Fruit fly (Drosophila melanogaster) whole organism, pupa: Measurements from ENCODE around the gene CG17666.

Experiments
- CG12605 ChIP-seq: fragments of 200-800 bp; sonication (Bioruptor generic); IDR thresholded peaks from 2 replicates; pipeline ENCODE4 v1.3.6; 2022; ENCODE audit warnings: missing biosample characterization, missing genetic modification characterization
- CG13204 ChIP-seq: fragments of 200-800 bp; sonication (Bioruptor generic); optimal IDR thresholded peaks from 2 replicates; lab custom pipeline; 2018; ENCODE audit warnings: missing biosample characterization, mild to moderate bottlenecking, missing genetic modification characterization, moderate library complexity
- CG15710 ChIP-seq: fragments of 200-800 bp; sonication (Bioruptor generic); optimal IDR thresholded peaks from 2 replicates; lab custom pipeline; 2018; ENCODE audit warnings: missing biosample characterization, mild to moderate bottlenecking, missing genetic modification characterization, moderate library complexity
- CG32121 ChIP-seq: fragments of 200-800 bp; sonication (Bioruptor generic); IDR thresholded peaks from 2 replicates; pipeline ENCODE4 v1.3.6; 2022; ENCODE audit warnings: missing biosample characterization, missing genetic modification characterization
- CG8159 ChIP-seq: fragments of 200-800 bp; sonication (Bioruptor generic); optimal IDR thresholded peaks from 3 replicates; lab custom pipeline; 2018; ENCODE audit warnings: missing biosample characterization, mild to moderate bottlenecking, missing genetic modification characterization, moderate library complexity
- CG8301 ChIP-seq: fragments of 200-800 bp; sonication (Bioruptor generic); optimal IDR thresholded peaks from 2 replicates; lab custom pipeline; 2018; ENCODE audit warnings: missing biosample characterization, mild to moderate bottlenecking, missing genetic modification characterization
- CG9948 ChIP-seq: fragments of 200-800 bp; sonication (Bioruptor generic); optimal IDR thresholded peaks from 2 replicates; lab custom pipeline; 2018; ENCODE audit warnings: missing biosample characterization, mild to moderate bottlenecking, missing genetic modification characterization, moderate library complexity
- D1 ChIP-seq: fragments of 200-800 bp; sonication (Bioruptor generic); optimal IDR thresholded peaks from 2 replicates; lab custom pipeline; 2018; ENCODE audit warnings: missing biosample characterization, mild to moderate bottlenecking, missing genetic modification characterization, moderate library complexity
- EcR ChIP-seq: fragments of 200-800 bp; sonication (Bioruptor generic); optimal IDR thresholded peaks from 3 replicates; lab custom pipeline; 2019; ENCODE audit warnings: missing biosample characterization, missing genetic modification characterization, mild to moderate bottlenecking, moderate library complexity, missing genetic modification reagents
- Snoo ChIP-seq: fragments of 200-800 bp; sonication (Bioruptor generic); optimal IDR thresholded peaks from 3 replicates; lab custom pipeline; 2017; ENCODE audit warnings: missing biosample characterization, mild to moderate bottlenecking, missing genetic modification characterization, inconsistent platforms
- fd96Ca ChIP-seq: fragments of 200-800 bp; sonication (Bioruptor generic); IDR thresholded peaks from 3 replicates; pipeline ENCODE4 v1.3.6; 2022; ENCODE audit warnings: missing biosample characterization, missing genetic modification characterization
- gl ChIP-seq: fragments of 200-800 bp; sonication (Bioruptor generic); optimal IDR thresholded peaks from 2 replicates; lab custom pipeline; 2018; ENCODE audit warnings: missing biosample characterization, mild to moderate bottlenecking, missing genetic modification characterization
- rn ChIP-seq: fragments of 200-800 bp; sonication (Bioruptor generic); IDR thresholded peaks from 2 replicates; pipeline ENCODE4 v1.3.6; 2022; ENCODE audit warnings: missing biosample characterization, missing genetic modification characterization

- TF ChIP-seq fd96Ca (no peak), CG32121 (no peak), EcR (GFP tag; lab: Kevin White, UChicago) (no peak), rn (GFP tag; lab: Robert Waterston, UW) (no peak), Snoo (tag; lab: Kevin White, UChicago) (no peak), CG8301 (tag; lab: Kevin White, UChicago) (no peak), CG8159 (tag; lab: Kevin White, UChicago) (no peak), CG9948 (tag; lab: Kevin White, UChicago) (no peak), CG15710 (no peak), CG13204 (GFP tag; lab: Kevin White, UChicago) (no peak), gl (no peak), D1 (no peak), CG12605 (GFP tag; lab: Robert Waterston, UW) (no peak)
Measured at dm6 chr3L:12799431-12800147, 18.5 kb downstream of the CG17666 start.
